Worm (Caenorhabditis elegans) whole organism, late embryonic: Measurements from ENCODE around the gene C15F1.2.

Experiments
- F13H6.1 ChIP-seq: sonication (generic microtip); optimal IDR thresholded peaks from 2 replicates; lab custom pipeline; 2016; ENCODE audit warnings: missing genetic modification characterization, missing compliant biosample characterization
- elt-2 ChIP-seq: sonication (generic microtip); optimal IDR thresholded peaks from 2 replicates; lab custom pipeline; 2016; ENCODE audit warnings: missing genetic modification reagents, missing genetic modification characterization, missing compliant biosample characterization
- hlh-13 ChIP-seq: fragments of 200-800 bp; sonication (Bioruptor generic); optimal IDR thresholded peaks from 2 replicates; lab custom pipeline; 2018; ENCODE audit warnings: mild to moderate bottlenecking, missing genetic modification characterization, missing compliant biosample characterization
- tbx-2 ChIP-seq: sonication (generic microtip); optimal IDR thresholded peaks from 2 replicates; lab custom pipeline; 2016; ENCODE audit warnings: missing genetic modification characterization, missing compliant biosample characterization

DNA sequence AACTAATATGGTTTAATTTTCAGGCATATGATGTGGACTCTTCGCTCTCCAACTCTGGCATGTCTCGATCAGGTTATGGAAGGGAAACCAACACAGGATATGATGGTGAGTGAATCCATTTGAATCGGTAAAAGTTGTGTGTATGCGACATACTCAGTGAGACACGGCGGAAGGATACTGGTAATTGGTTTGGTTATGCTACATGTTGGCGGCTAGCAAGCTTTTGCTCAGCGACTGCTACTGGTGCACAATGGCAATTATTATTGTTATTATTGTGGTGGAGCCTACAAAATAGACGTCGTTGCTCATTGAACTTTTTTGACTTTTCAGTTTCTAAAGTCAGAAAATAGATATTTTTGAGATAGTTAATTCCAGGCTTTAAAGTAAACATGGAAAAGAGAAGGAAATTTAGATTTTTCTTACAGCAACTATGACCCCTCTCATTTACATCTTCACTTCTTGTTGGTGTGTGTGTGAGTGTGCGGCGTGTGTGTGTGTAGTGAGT, 39.0 kb upstream of the C15F1.2 start:
- TF ChIP-seq F13H6.1 (tag; lab: Kevin White, UChicago): no peak
- TF ChIP-seq elt-2 (tag; lab: Kevin White, UChicago): no peak
- TF ChIP-seq tbx-2 (tag; lab: Kevin White, UChicago): no peak
- no peak for TF ChIP-seq hlh-13
